Fruit fly (Drosophila melanogaster) whole organism, prepupa: ENCODE data around the gene Cyp4ac1.

Source experiments
- Blimp-1 ChIP-seq: fragments of 200-800 bp; sonication (Bioruptor generic); optimal IDR thresholded peaks from 3 replicates; lab custom pipeline; 2017; ENCODE audit warnings: missing biosample characterization, missing genetic modification characterization, mild to moderate bottlenecking, moderate library complexity, missing genetic modification reagents
- CG10631 ChIP-seq: fragments of 200-800 bp; sonication (Bioruptor generic); optimal IDR thresholded peaks from 2 replicates; lab custom pipeline; 2016; ENCODE audit warnings: missing biosample characterization, missing genetic modification characterization
- CG10669 ChIP-seq: fragments of 200-800 bp; sonication (Bioruptor generic); optimal IDR thresholded peaks from 3 replicates; lab custom pipeline; 2018; ENCODE audit warnings: missing biosample characterization, mild to moderate bottlenecking, missing genetic modification characterization, moderate library complexity
- CG11762 ChIP-seq: fragments of 200-800 bp; sonication (Bioruptor generic); optimal IDR thresholded peaks from 3 replicates; lab custom pipeline; 2016; ENCODE audit warnings: missing biosample characterization, missing genetic modification characterization; ENCODE audit not compliant: insufficient read depth
- CG15336 ChIP-seq: fragments of 200-800 bp; sonication (Bioruptor generic); IDR thresholded peaks from 2 replicates; pipeline ENCODE4 v1.3.6; 2022; ENCODE audit warnings: missing biosample characterization, missing genetic modification characterization
- CG1621 ChIP-seq: fragments of 200-800 bp; sonication (Bioruptor generic); optimal IDR thresholded peaks from 3 replicates; lab custom pipeline; 2018; ENCODE audit warnings: missing biosample characterization, mild to moderate bottlenecking, missing genetic modification characterization
- CG16779 ChIP-seq: fragments of 200-800 bp; sonication (Bioruptor generic); optimal IDR thresholded peaks from 3 replicates; lab custom pipeline; 2017; ENCODE audit warnings: missing biosample characterization, mild to moderate bottlenecking, missing genetic modification characterization
- CG3032 ChIP-seq: fragments of 200-800 bp; optimal IDR thresholded peaks from 2 replicates; lab custom pipeline; 2019; ENCODE audit warnings: missing biosample characterization, mild to moderate bottlenecking, missing genetic modification characterization, moderate library complexity
- CG31627 ChIP-seq: fragments of 200-800 bp; sonication (Bioruptor generic); optimal IDR thresholded peaks from 3 replicates; lab custom pipeline; 2016; ENCODE audit warnings: missing biosample characterization, missing genetic modification characterization
- CG32006 ChIP-seq: fragments of 200-800 bp; sonication (Bioruptor generic); optimal IDR thresholded peaks from 3 replicates; lab custom pipeline; 2017; ENCODE audit warnings: missing biosample characterization, mild to moderate bottlenecking, missing genetic modification characterization
- CG34406 ChIP-seq: fragments of 200-800 bp; sonication (Bioruptor generic); optimal IDR thresholded peaks from 3 replicates; lab custom pipeline; 2016; ENCODE audit warnings: missing biosample characterization, missing genetic modification characterization
- CG3919 ChIP-seq: fragments of 200-800 bp; sonication (Bioruptor generic); optimal IDR thresholded peaks from 3 replicates; lab custom pipeline; 2016; ENCODE audit warnings: missing biosample characterization, missing genetic modification characterization
- CG4318 ChIP-seq: fragments of 200-800 bp; sonication (Bioruptor generic); optimal IDR thresholded peaks from 3 replicates; lab custom pipeline; 2017; ENCODE audit warnings: missing biosample characterization, mild to moderate bottlenecking, missing genetic modification characterization
- CG6163 ChIP-seq: fragments of 200-800 bp; sonication (Bioruptor generic); IDR thresholded peaks from 3 replicates; pipeline ENCODE4 v1.3.6; 2022; ENCODE audit warnings: missing biosample characterization, missing genetic modification characterization
- CG6792 ChIP-seq: fragments of 200-800 bp; sonication (Bioruptor generic); optimal IDR thresholded peaks from 3 replicates; lab custom pipeline; 2016; ENCODE audit warnings: missing biosample characterization, missing genetic modification characterization
- CG6808 ChIP-seq: fragments of 200-800 bp; sonication (Bioruptor generic); optimal IDR thresholded peaks from 3 replicates; lab custom pipeline; 2017; ENCODE audit warnings: missing biosample characterization, missing genetic modification characterization, mild to moderate bottlenecking, moderate library complexity, missing genetic modification reagents
- CG8632 ChIP-seq: fragments of 200-800 bp; sonication (Bioruptor generic); optimal IDR thresholded peaks from 3 replicates; lab custom pipeline; 2016; ENCODE audit warnings: missing biosample characterization, missing genetic modification characterization
- CG9139 ChIP-seq: fragments of 200-800 bp; sonication (Bioruptor generic); optimal IDR thresholded peaks from 3 replicates; lab custom pipeline; 2017; ENCODE audit warnings: missing biosample characterization, mild to moderate bottlenecking, missing genetic modification characterization
- Eip75B ChIP-seq: fragments of 200-800 bp; sonication (Bioruptor generic); optimal IDR thresholded peaks from 3 replicates; lab custom pipeline; 2016; ENCODE audit warnings: missing biosample characterization, missing genetic modification characterization
- Eip78C ChIP-seq: fragments of 200-800 bp; sonication (Bioruptor generic); peaks from one replicate; lab custom pipeline; 2016; ENCODE audit warnings: missing biosample characterization, missing genetic modification characterization
- Eip93F ChIP-seq: fragments of 200-800 bp; sonication (Bioruptor generic); optimal IDR thresholded peaks from 2 replicates; lab custom pipeline; 2016; ENCODE audit warnings: missing biosample characterization, mild to moderate bottlenecking, missing genetic modification characterization
- Gug ChIP-seq: fragments of 200-800 bp; sonication (Bioruptor generic); IDR thresholded peaks from 2 replicates; pipeline ENCODE4 v1.3.6; 2022; ENCODE audit warnings: missing biosample characterization, missing genetic modification characterization
- Hr38 ChIP-seq: sonication (Bioruptor generic); optimal IDR thresholded peaks from 2 replicates; lab custom pipeline; 2016; ENCODE audit warnings: missing biosample characterization, missing genetic modification characterization
- Hr4 ChIP-seq: fragments of 200-800 bp; sonication (Bioruptor generic); optimal IDR thresholded peaks from 3 replicates; lab custom pipeline; 2016; ENCODE audit warnings: missing biosample characterization, missing genetic modification characterization
- Lpt ChIP-seq: fragments of 200-800 bp; sonication (Bioruptor generic); optimal IDR thresholded peaks from 3 replicates; lab custom pipeline; 2016; ENCODE audit warnings: missing biosample characterization, missing genetic modification characterization
- Met ChIP-seq: fragments of 200-800 bp; sonication (Bioruptor generic); optimal IDR thresholded peaks from 3 replicates; lab custom pipeline; 2016; ENCODE audit warnings: missing biosample characterization, missing genetic modification characterization
- Sox14 ChIP-seq: fragments of 200-800 bp; sonication (Bioruptor generic); optimal IDR thresholded peaks from 3 replicates; lab custom pipeline; 2016; ENCODE audit warnings: missing biosample characterization, missing genetic modification characterization
- Sox15 ChIP-seq: fragments of 200-800 bp; sonication (Bioruptor generic); optimal IDR thresholded peaks from 3 replicates; lab custom pipeline; 2016; ENCODE audit warnings: missing biosample characterization, missing genetic modification characterization
- achi ChIP-seq: fragments of 200-800 bp; sonication (Bioruptor generic); optimal IDR thresholded peaks from 3 replicates; lab custom pipeline; 2016; ENCODE audit warnings: missing biosample characterization, missing genetic modification characterization
- acj6 ChIP-seq: fragments of 200-800 bp; sonication (Bioruptor generic); optimal IDR thresholded peaks from 3 replicates; lab custom pipeline; 2016; ENCODE audit warnings: missing biosample characterization, missing genetic modification characterization
- cyc ChIP-seq: fragments of 200-800 bp; sonication (Bioruptor generic); optimal IDR thresholded peaks from 3 replicates; lab custom pipeline; 2016; ENCODE audit warnings: missing biosample characterization, missing genetic modification characterization
- dsx ChIP-seq: fragments of 200-800 bp; optimal IDR thresholded peaks from 3 replicates; lab custom pipeline; 2019; ENCODE audit warnings: missing biosample characterization, mild to moderate bottlenecking, missing genetic modification characterization, moderate library complexity; ENCODE audit not compliant: poor library complexity, severe bottlenecking
- eg ChIP-seq: fragments of 200-800 bp; sonication (Bioruptor generic); IDR thresholded peaks from 3 replicates; pipeline ENCODE4 v1.3.6; 2022; ENCODE audit warnings: missing biosample characterization, missing genetic modification characterization
- fd85E ChIP-seq: fragments of 200-800 bp; sonication (Bioruptor generic); optimal IDR thresholded peaks from 3 replicates; lab custom pipeline; 2016; ENCODE audit warnings: missing biosample characterization, missing genetic modification characterization
- fkh ChIP-seq: fragments of 200-800 bp; sonication (Bioruptor generic); optimal IDR thresholded peaks from 3 replicates; lab custom pipeline; 2017; ENCODE audit warnings: missing biosample characterization, mild to moderate bottlenecking, missing genetic modification characterization, moderate library complexity
- lz ChIP-seq: fragments of 200-800 bp; sonication (Bioruptor generic); optimal IDR thresholded peaks from 3 replicates; lab custom pipeline; 2016; ENCODE audit warnings: missing biosample characterization, missing genetic modification characterization
- net ChIP-seq: fragments of 200-800 bp; sonication (Bioruptor generic); optimal IDR thresholded peaks from 3 replicates; lab custom pipeline; 2016; ENCODE audit warnings: missing biosample characterization, missing genetic modification characterization
- pdm3 ChIP-seq: fragments of 200-800 bp; sonication (Bioruptor generic); optimal IDR thresholded peaks from 3 replicates; lab custom pipeline; 2016; ENCODE audit warnings: missing biosample characterization, missing genetic modification characterization
- salr ChIP-seq, 2 experiments: fragments of 200-800 bp; sonication (Bioruptor generic); optimal IDR thresholded peaks; 3 replicates each; lab custom pipeline; 2016 to 2018; ENCODE audit warnings: missing biosample characterization in 2 of 2, missing genetic modification characterization in 2 of 2, mild to moderate bottlenecking in 1 of 2
- ss ChIP-seq, 2 experiments: fragments of 200-800 bp; sonication (Bioruptor generic); optimal IDR thresholded peaks; 2 replicates in 1 of 2; 3 replicates in 1 of 2; lab custom pipeline; 2017 to 2018; ENCODE audit warnings: mild to moderate bottlenecking in 2 of 2, missing biosample characterization in 2 of 2, missing genetic modification characterization in 2 of 2, moderate library complexity in 1 of 2
- svp ChIP-seq: fragments of 200-800 bp; sonication (Bioruptor generic); peaks from one replicate; lab custom pipeline; 2016; ENCODE audit warnings: missing biosample characterization, missing genetic modification characterization
- topi ChIP-seq: fragments of 200-800 bp; sonication (Bioruptor generic); optimal IDR thresholded peaks from 3 replicates; lab custom pipeline; 2016; ENCODE audit warnings: missing biosample characterization, missing genetic modification characterization

Cyp4ac1 gene

dm6 chr2L:5290530-5290929 is 26.7 kb downstream of the Cyp4ac1 start (continued):
- TF ChIP-seq CG6792 (GFP tag; lab: Kevin White, UChicago) (no peak), Eip93F (GFP tag; lab: Kevin White, UChicago) (no peak), svp (GFP tag; lab: Kevin White, UChicago) (no peak), achi (GFP tag; lab: Kevin White, UChicago) (no peak), Sox15 (GFP tag; lab: Kevin White, UChicago) (no peak), Hr38 (GFP tag; lab: Kevin White, UChicago) (no peak), acj6 (GFP tag; lab: Kevin White, UChicago) (peak; percentile 39), Blimp-1 (no peak), CG31627 (peak; percentile 38), ss (GFP tag; optimal IDR thresholded peaks at IDR 0.05; lab: Kevin White, UChicago) (no peak), lz (GFP tag; lab: Kevin White, UChicago) (peak; percentile 27), dsx (GFP tag; lab: Kevin White, UChicago) (no peak), CG8632 (GFP tag; lab: Kevin White, UChicago) (peak; percentile 16), topi (GFP tag; lab: Kevin White, UChicago) (peak; percentile 39), CG32006 (GFP tag; lab: Kevin White, UChicago) (no peak), CG3032 (tag; lab: Kevin White, UChicago) (peak; percentile 12), fd85E (GFP tag; lab: Kevin White, UChicago) (no peak), CG1621 (tag; lab: Kevin White, UChicago) (no peak), CG3919 (GFP tag; lab: Kevin White, UChicago) (no peak), CG10631 (peak; percentile 15), Lpt (GFP tag; lab: Kevin White, UChicago) (no peak), Eip78C (GFP tag; lab: Kevin White, UChicago) (peak; percentile 68), CG10669 (GFP tag; lab: Kevin White, UChicago) (peak; percentile 46), CG34406 (no peak), CG4318 (GFP tag; lab: Kevin White, UChicago) (no peak), Hr4 (GFP tag; lab: Kevin White, UChicago) (no peak)

- TF ChIP-seq Met (GFP tag; lab: Kevin White, UChicago) (peak; percentile 21), fkh (GFP tag; lab: Kevin White, UChicago) (peak; percentile 58), Sox14 (GFP tag; lab: Kevin White, UChicago) (peak; percentile 64), Eip93F (GFP tag; lab: Kevin White, UChicago) (peak; percentile 75), CG3919 (GFP tag; lab: Kevin White, UChicago) (no peak), svp (GFP tag; lab: Kevin White, UChicago) (peak; percentile 93)
Measured at dm6 chr2L:5291195-5291594, 27.4 kb downstream of the Cyp4ac1 start.

dm6 chr2L:5291869-5292642 is 28.3 kb downstream of the Cyp4ac1 start:
- no peak for TF ChIP-seq CG31627
- TF ChIP-seq dsx (GFP tag; lab: Kevin White, UChicago), result peak; percentile 66
- TF ChIP-seq CG9139 (GFP tag; lab: Kevin White, UChicago), result no peak
- TF ChIP-seq CG4318 (GFP tag; lab: Kevin White, UChicago), result no peak
- TF ChIP-seq CG6808, result peak; percentile 20
- no peak for TF ChIP-seq CG15336 (GFP tag; lab: Robert Waterston, UW)
- no peak for TF ChIP-seq cyc (GFP tag; lab: Kevin White, UChicago)
- TF ChIP-seq Eip78C (GFP tag; lab: Kevin White, UChicago), result no peak
- TF ChIP-seq CG10631, result no peak
- TF ChIP-seq Lpt (GFP tag; lab: Kevin White, UChicago), result peak; percentile 25
- no peak for TF ChIP-seq CG6792 (GFP tag; lab: Kevin White, UChicago)
- TF ChIP-seq Gug (GFP tag; lab: Robert Waterston, UW), result no peak
- no peak for TF ChIP-seq CG3919 (GFP tag; lab: Kevin White, UChicago)
- TF ChIP-seq CG32006 (GFP tag; lab: Kevin White, UChicago), result no peak
- TF ChIP-seq salr (GFP tag; optimal IDR thresholded peaks at IDR 0.05; lab: Kevin White, UChicago), result peak in 1 of 2 experiments; percentile 17
- peak; percentile 34 for TF ChIP-seq CG1621 (tag; lab: Kevin White, UChicago)
- no peak for TF ChIP-seq Hr4 (GFP tag; lab: Kevin White, UChicago)
- TF ChIP-seq CG11762 (GFP tag; lab: Kevin White, UChicago), result no peak
- peak; percentile 35; the same call in 2 of the 3 replicates for TF ChIP-seq CG6163 (GFP tag; lab: Robert Waterston, UW)
- peak; percentile 5; the same call in 1 of the 3 replicates for TF ChIP-seq eg (GFP tag; lab: Robert Waterston, UW)
- TF ChIP-seq svp (GFP tag; lab: Kevin White, UChicago), result no peak
- no peak for TF ChIP-seq CG16779 (tag; lab: Kevin White, UChicago)
- no peak for TF ChIP-seq topi (GFP tag; lab: Kevin White, UChicago)
- no peak for TF ChIP-seq Blimp-1
- peak; percentile 20 for TF ChIP-seq Eip75B
- no peak for TF ChIP-seq pdm3 (GFP tag; lab: Kevin White, UChicago)
- TF ChIP-seq Met (GFP tag; lab: Kevin White, UChicago), result no peak
- TF ChIP-seq net, result no peak
- TF ChIP-seq Hr38 (GFP tag; lab: Kevin White, UChicago), result no peak
- TF ChIP-seq Sox15 (GFP tag; lab: Kevin White, UChicago), result no peak
- peak; percentile 34 for TF ChIP-seq CG3032 (tag; lab: Kevin White, UChicago)
- TF ChIP-seq CG8632 (GFP tag; lab: Kevin White, UChicago), result no peak
- TF ChIP-seq CG10669 (GFP tag; lab: Kevin White, UChicago), result peak; percentile 8
